Fruit fly (Drosophila melanogaster) whole organism, embryonic: ENCODE data around the gene CG31538.
A peak's percentile ranks its signal among the peaks of the same experiment; 100 is the strongest.

ENCODE experiments used
- B-H2 ChIP-seq: fragments of 200-800 bp; sonication (Bioruptor generic); optimal IDR thresholded peaks from 2 replicates; lab custom pipeline; 2018; ENCODE audit warnings: missing biosample characterization, mild to moderate bottlenecking, missing genetic modification characterization
- CG10147 ChIP-seq: fragments of 200-800 bp; sonication (Bioruptor generic); optimal IDR thresholded peaks from 2 replicates; lab custom pipeline; 2019; ENCODE audit warnings: missing biosample characterization, mild to moderate bottlenecking, missing genetic modification characterization, moderate library complexity
- CG11560 ChIP-seq: fragments of 200-800 bp; sonication (Bioruptor generic); IDR thresholded peaks from 3 replicates; pipeline ENCODE4 v1.3.6; 2022; ENCODE audit warnings: missing biosample characterization, missing genetic modification characterization
- CG12155 ChIP-seq: fragments of 200-800 bp; sonication (Bioruptor generic); optimal IDR thresholded peaks from 3 replicates; lab custom pipeline; 2016; ENCODE audit warnings: missing biosample characterization, missing genetic modification characterization
- CG13296 ChIP-seq: fragments of 200-800 bp; sonication (Bioruptor generic); optimal IDR thresholded peaks from 3 replicates; lab custom pipeline; 2018; ENCODE audit warnings: missing biosample characterization, mild to moderate bottlenecking, missing genetic modification characterization
- CG1602 ChIP-seq: fragments of 200-800 bp; sonication (Bioruptor generic); optimal IDR thresholded peaks from 3 replicates; lab custom pipeline; 2016; ENCODE audit warnings: missing biosample characterization, missing genetic modification characterization
- CG17612 ChIP-seq: fragments of 200-800 bp; sonication (Bioruptor generic); IDR thresholded peaks from 2 replicates; pipeline ENCODE4 v1.3.6; 2022; ENCODE audit warnings: missing biosample characterization, missing genetic modification characterization
- CG2199 ChIP-seq: fragments of 200-800 bp; sonication (Bioruptor generic); IDR thresholded peaks from 3 replicates; pipeline ENCODE4 v1.3.6; 2022; ENCODE audit warnings: missing biosample characterization, missing genetic modification characterization
- CG2678 ChIP-seq: fragments of 200-800 bp; sonication (Bioruptor generic); optimal IDR thresholded peaks from 3 replicates; lab custom pipeline; 2019; ENCODE audit warnings: missing biosample characterization, mild to moderate bottlenecking, missing genetic modification characterization, moderate library complexity
- CG31365 ChIP-seq: fragments of 200-800 bp; sonication (Bioruptor generic); optimal IDR thresholded peaks from 2 replicates; lab custom pipeline; 2018; ENCODE audit warnings: missing biosample characterization, mild to moderate bottlenecking, missing genetic modification characterization
- CG7271 ChIP-seq: fragments of 200-800 bp; sonication (Bioruptor generic); optimal IDR thresholded peaks from 2 replicates; lab custom pipeline; 2018; ENCODE audit warnings: missing biosample characterization, mild to moderate bottlenecking, missing genetic modification characterization, moderate library complexity
- CG7372 ChIP-seq: fragments of 200-800 bp; sonication (Bioruptor generic); IDR thresholded peaks from 2 replicates; pipeline ENCODE4 v1.3.6; 2022; ENCODE audit warnings: missing biosample characterization, missing genetic modification characterization
- CG7987 ChIP-seq: fragments of 200-800 bp; sonication (Bioruptor generic); optimal IDR thresholded peaks from 2 replicates; lab custom pipeline; 2018; ENCODE audit warnings: missing biosample characterization, mild to moderate bottlenecking, missing genetic modification characterization, moderate library complexity
- Camta ChIP-seq: fragments of 200-800 bp; sonication (Bioruptor generic); optimal IDR thresholded peaks from 2 replicates; lab custom pipeline; 2016; ENCODE audit warnings: missing biosample characterization, missing genetic modification characterization
- Dfd ChIP-seq, 2 experiments: fragments of >200 bp; optimal IDR thresholded peaks; 2 replicates each; lab custom pipeline; 2017; ENCODE audit warnings: missing biosample characterization in 2 of 2, missing genetic modification characterization in 2 of 2
- Doc3 ChIP-seq: fragments of 200-800 bp; sonication (Bioruptor generic); IDR thresholded peaks from 3 replicates; pipeline ENCODE4 v1.3.6; 2022; ENCODE audit warnings: missing biosample characterization, missing genetic modification characterization; ENCODE audit not compliant: partially characterized antibody
- H15 ChIP-seq: fragments of 200-800 bp; sonication (Bioruptor generic); IDR thresholded peaks from 3 replicates; pipeline ENCODE4 v1.3.6; 2022; ENCODE audit warnings: missing biosample characterization, missing genetic modification characterization
- HLH3B ChIP-seq: fragments of 200-800 bp; sonication (Bioruptor generic); IDR thresholded peaks from 2 replicates; pipeline ENCODE4 v1.3.6; 2022; ENCODE audit warnings: missing biosample characterization, missing genetic modification characterization
- Hr51 ChIP-seq, 2 experiments: fragments of 200-800 bp; sonication (Bioruptor generic); optimal IDR thresholded peaks; 2 replicates in 1 of 2; 3 replicates in 1 of 2; lab custom pipeline; 2016 to 2018; ENCODE audit warnings: missing biosample characterization in 2 of 2, missing genetic modification characterization in 2 of 2, mild to moderate bottlenecking in 1 of 2, moderate library complexity in 1 of 2
- Hr78 ChIP-seq, 2 experiments: fragments of 200-800 bp in 1 of 2; fragments of >200 bp in 1 of 2; sonication (Bioruptor generic) in 1 of 2; optimal IDR thresholded peaks; 2 replicates each; lab custom pipeline; 2017 to 2019; ENCODE audit warnings: missing biosample characterization in 2 of 2, missing genetic modification characterization in 2 of 2, mild to moderate bottlenecking in 1 of 2, moderate library complexity in 1 of 2
- Lhr ChIP-seq: fragments of 200-800 bp; sonication (Bioruptor generic); optimal IDR thresholded peaks from 3 replicates; lab custom pipeline; 2017; ENCODE audit warnings: mild to moderate bottlenecking, missing biosample characterization, missing genetic modification reagents, missing genetic modification characterization
- Oaz ChIP-seq: fragments of 200-800 bp; sonication (Bioruptor generic); IDR thresholded peaks from 2 replicates; pipeline ENCODE4 v1.3.6; 2022; ENCODE audit warnings: missing biosample characterization, missing genetic modification characterization
- Sox102F ChIP-seq: fragments of 200-800 bp; sonication (Bioruptor generic); optimal IDR thresholded peaks from 2 replicates; lab custom pipeline; 2018; ENCODE audit warnings: missing biosample characterization, mild to moderate bottlenecking, missing genetic modification characterization, moderate library complexity
- Sry-δ ChIP-seq: fragments of 200-800 bp; sonication (Bioruptor generic); optimal IDR thresholded peaks from 2 replicates; lab custom pipeline; 2016; ENCODE audit warnings: missing biosample characterization, missing genetic modification characterization
- YL-1 ChIP-seq: fragments of 200-800 bp; sonication (Bioruptor generic); optimal IDR thresholded peaks from 3 replicates; lab custom pipeline; 2017; ENCODE audit warnings: missing biosample characterization, mild to moderate bottlenecking, missing genetic modification characterization
- ap ChIP-seq: fragments of 200-800 bp; sonication (Bioruptor generic); IDR thresholded peaks from 2 replicates; pipeline ENCODE4 v1.3.6; 2022; ENCODE audit warnings: missing biosample characterization, missing genetic modification characterization
- az2 ChIP-seq: fragments of 200-800 bp; sonication (Bioruptor generic); optimal IDR thresholded peaks from 3 replicates; lab custom pipeline; 2016; ENCODE audit warnings: missing biosample characterization, missing genetic modification characterization
- cas ChIP-seq: fragments of 200-800 bp; sonication (Bioruptor generic); IDR thresholded peaks from 2 replicates; pipeline ENCODE4 v1.3.6; 2022; ENCODE audit warnings: missing biosample characterization, missing genetic modification characterization
- dati ChIP-seq: fragments of 200-800 bp; sonication (Bioruptor generic); IDR thresholded peaks from 2 replicates; pipeline ENCODE4 v1.3.6; 2022; ENCODE audit warnings: missing biosample characterization, missing genetic modification characterization
- dpn ChIP-seq, 2 experiments: fragments of 200-800 bp; sonication (Bioruptor generic); optimal IDR thresholded peaks; 3 replicates each; lab custom pipeline; 2016; ENCODE audit warnings: missing biosample characterization in 2 of 2, missing genetic modification characterization in 2 of 2
- en ChIP-seq: fragments of 200-800 bp; sonication (Bioruptor generic); optimal IDR thresholded peaks from 2 replicates; lab custom pipeline; 2016; ENCODE audit warnings: missing biosample characterization, missing genetic modification characterization
- fd3F ChIP-seq: fragments of 200-800 bp; sonication (Bioruptor generic); optimal IDR thresholded peaks from 2 replicates; lab custom pipeline; 2018; ENCODE audit warnings: missing biosample characterization, mild to moderate bottlenecking, missing genetic modification characterization, moderate library complexity
- her ChIP-seq: fragments of 200-800 bp; sonication (Bioruptor generic); optimal IDR thresholded peaks from 2 replicates; lab custom pipeline; 2016; ENCODE audit warnings: missing biosample characterization, missing genetic modification characterization
- insv ChIP-seq, 2 experiments: fragments of 200-800 bp; sonication (Bioruptor generic); optimal IDR thresholded peaks; 3 replicates each; lab custom pipeline; 2016 to 2018; ENCODE audit warnings: missing biosample characterization in 2 of 2, missing genetic modification characterization in 2 of 2
- lmd ChIP-seq: fragments of 200-800 bp; sonication (Bioruptor generic); IDR thresholded peaks from 2 replicates; pipeline ENCODE4 v1.3.6; 2022; ENCODE audit warnings: missing biosample characterization, missing genetic modification characterization
- nerfin-2 ChIP-seq: fragments of 200-800 bp; sonication (Bioruptor generic); IDR thresholded peaks from 2 replicates; pipeline ENCODE4 v1.3.6; 2022; ENCODE audit warnings: missing biosample characterization, missing genetic modification characterization; ENCODE audit not compliant: partially characterized antibody
- pan ChIP-seq, 4 experiments: fragments of >200 bp in 3 of 4; fragments of 200-800 bp in 1 of 4; sonication (Bioruptor generic) in 1 of 4; optimal IDR thresholded peaks in 3 of 4; IDR thresholded peaks in 1 of 4; 2 replicates each; pipeline versions ENCODE4 v1.3.6 to Lab custom; 2017 to 2022; ENCODE audit warnings: missing biosample characterization in 2 of 4, missing genetic modification characterization in 2 of 4, mixed read lengths in 1 of 4
- psq ChIP-seq: fragments of 200-800 bp; sonication (Bioruptor generic); optimal IDR thresholded peaks from 2 replicates; lab custom pipeline; 2017; ENCODE audit warnings: missing biosample characterization, missing genetic modification characterization
- pzg ChIP-seq: fragments of 200-800 bp; sonication (Bioruptor generic); optimal IDR thresholded peaks from 3 replicates; lab custom pipeline; 2018; ENCODE audit warnings: missing biosample characterization, mild to moderate bottlenecking, missing genetic modification characterization, moderate library complexity
- salm ChIP-seq: fragments of 200-800 bp; sonication (Bioruptor generic); optimal IDR thresholded peaks from 2 replicates; lab custom pipeline; 2018; ENCODE audit warnings: missing biosample characterization, mild to moderate bottlenecking, missing genetic modification characterization
- sc ChIP-seq, 3 experiments: fragments of >200 bp in 2 of 3; fragments of 200-800 bp in 1 of 3; sonication (Bioruptor generic) in 1 of 3; optimal IDR thresholded peaks; 2 replicates in 2 of 3; 3 replicates in 1 of 3; lab custom pipeline; 2017; ENCODE audit warnings: mild to moderate bottlenecking in 1 of 3, missing biosample characterization in 1 of 3, missing genetic modification characterization in 1 of 3, missing genetic modification reagents in 1 of 3
- sob ChIP-seq: fragments of 200-800 bp; sonication (Bioruptor generic); IDR thresholded peaks from 2 replicates; pipeline ENCODE4 v1.3.6; 2022; ENCODE audit warnings: missing biosample characterization, missing genetic modification characterization
- trem ChIP-seq: fragments of 200-800 bp; optimal IDR thresholded peaks from 3 replicates; lab custom pipeline; 2019; ENCODE audit warnings: missing biosample characterization, mild to moderate bottlenecking, missing genetic modification characterization, moderate library complexity
- usp ChIP-seq: fragments of >200 bp; optimal IDR thresholded peaks from 2 replicates; lab custom pipeline; 2017; ENCODE audit warnings: missing biosample characterization, missing genetic modification characterization
- wdn ChIP-seq: fragments of 200-800 bp; sonication (Bioruptor generic); IDR thresholded peaks from 2 replicates; pipeline ENCODE4 v1.3.6; 2022; ENCODE audit warnings: missing biosample characterization, missing genetic modification characterization
- zen ChIP-seq: fragments of 200-800 bp; sonication (Bioruptor generic); optimal IDR thresholded peaks from 3 replicates; lab custom pipeline; 2018; ENCODE audit warnings: missing biosample characterization, mild to moderate bottlenecking, missing genetic modification characterization, moderate library complexity

Gene CG31538

dm6 chr3R:5263311-5264250 lies 14.1 kb downstream of the CG31538 start (continued):
- TF ChIP-seq her (GFP tag; lab: Kevin White, UChicago) (no peak), insv (GFP tag; optimal IDR thresholded peaks at IDR 0.05; lab: Kevin White, UChicago) (peak in 1 of 2 experiments; percentile 59), salm (tag; lab: Kevin White, UChicago) (peak; percentile 78), HLH3B (GFP tag; lab: Robert Waterston, UW) (peak; percentile 76), CG7271 (tag; lab: Kevin White, UChicago) (peak; percentile 46), Dfd (GFP tag; optimal IDR thresholded peaks at IDR 0.05; lab: Kevin White, UChicago) (no peak), Hr51 (GFP tag; optimal IDR thresholded peaks at IDR 0.05; lab: Kevin White, UChicago) (peak in 1 of 2 experiments; percentile 95), trem (tag; lab: Kevin White, UChicago) (peak; percentile 76), pan (optimal IDR thresholded peaks at IDR 0.05; lab: Kevin White, UChicago) (peak in 1 of 2 experiments; percentile 23), pan (GFP tag; optimal IDR thresholded peaks at IDR 0.05 in 1 of 2, IDR thresholded peaks at IDR 0.05 in 1 of 2) (peak in 1 of 2 experiments; percentile 75), sob (peak; percentile 63; the same call in 1 of the 2 replicates), CG2199 (GFP tag; lab: Robert Waterston, UW) (peak; percentile 83; the same call in 2 of the 3 replicates), az2 (peak; percentile 71), nerfin-2 (no peak), wdn (peak; percentile 24; the same call in 1 of the 2 replicates), CG31365 (tag; lab: Kevin White, UChicago) (no peak), Sry-δ (GFP tag; lab: Kevin White, UChicago) (no peak), sc (optimal IDR thresholded peaks at IDR 0.05; lab: Kevin White, UChicago) (no peak), sc (GFP tag; optimal IDR thresholded peaks at IDR 0.05; lab: Kevin White, UChicago) (peak; percentile 81), Oaz (GFP tag; lab: Robert Waterston, UW) (0 out of 2 replicates have a peak, but pooled peaks have one; percentile 43), ap (GFP tag; lab: Robert Waterston, UW) (peak; percentile 66), en (GFP tag; lab: Kevin White, UChicago) (no peak), CG10147 (GFP tag; lab: Kevin White, UChicago) (peak; percentile 77), CG7372 (GFP tag; lab: Robert Waterston, UW) (peak; percentile 79), B-H2 (GFP tag; lab: Kevin White, UChicago) (no peak), cas (GFP tag; lab: Robert Waterston, UW) (no peak), CG17612 (GFP tag; lab: Robert Waterston, UW) (0 out of 2 replicates have a peak, but pooled peaks have one; percentile 4), CG1602 (GFP tag; lab: Kevin White, UChicago) (peak; percentile 71), CG13296 (GFP tag; lab: Kevin White, UChicago) (peak; percentile 93), H15 (GFP tag; lab: Robert Waterston, UW) (peak; percentile 53; the same call in 1 of the 3 replicates), CG11560 (tag; lab: Robert Waterston, UW) (peak; percentile 73; the same call in 2 of the 3 replicates), Sox102F (GFP tag; lab: Kevin White, UChicago) (peak; percentile 86), Hr78 (GFP tag; optimal IDR thresholded peaks at IDR 0.05; lab: Kevin White, UChicago) (peak in 1 of 2 experiments; percentile 52), CG12155 (GFP tag; lab: Kevin White, UChicago) (peak; percentile 46), CG7987 (peak; percentile 47), usp (GFP tag; lab: Kevin White, UChicago) (no peak), Camta (GFP tag; lab: Kevin White, UChicago) (no peak), YL-1 (peak; percentile 62), CG2678 (peak; percentile 94), psq (GFP tag; lab: Kevin White, UChicago) (peak; percentile 79), dpn (GFP tag; optimal IDR thresholded peaks at IDR 0.05; lab: Kevin White, UChicago) (peak; percentile 11 to 82), Lhr (GFP tag; lab: Kevin White, UChicago) (no peak), pzg (GFP tag; lab: Kevin White, UChicago) (peak; percentile 0), lmd (GFP tag; lab: Robert Waterston, UW) (peak; percentile 88; the same call in 1 of the 2 replicates), dati (peak; percentile 27; the same call in 1 of the 2 replicates), Doc3 (GFP tag; lab: Robert Waterston, UW) (peak; percentile 16; the same call in 1 of the 3 replicates), zen (tag; lab: Kevin White, UChicago) (peak; percentile 73), fd3F (GFP tag; lab: Kevin White, UChicago) (peak; percentile 83)
